Worm (Caenorhabditis elegans) whole organism, L1 larva: ENCODE measurements around the gene acs-15.

Source experiments
- ama-1 ChIP-seq: fragments of 150-350 bp; optimal IDR thresholded peaks from 2 replicates; lab custom pipeline; 2014
- efl-3 ChIP-seq: fragments of 200-800 bp; sonication (Bioruptor generic); optimal IDR thresholded peaks from 2 replicates; lab custom pipeline; 2018; ENCODE audit warnings: mild to moderate bottlenecking, missing genetic modification characterization, missing compliant biosample characterization
- egl-13 ChIP-seq: sonication (generic microtip); optimal IDR thresholded peaks from 2 replicates; lab custom pipeline; 2016; ENCODE audit warnings: missing genotype, missing genetic modification reagents, missing genetic modification characterization, missing compliant biosample characterization
- lin-39 ChIP-seq: fragments of 150-350 bp; optimal IDR thresholded peaks from 2 replicates; lab custom pipeline; 2014; ENCODE audit warnings: missing biosample characterization, missing genetic modification reagents, missing genetic modification characterization
- nhr-237 ChIP-seq: fragments of 150-350 bp; optimal IDR thresholded peaks from 2 replicates; lab custom pipeline; 2014; ENCODE audit warnings: missing biosample characterization, missing genetic modification characterization
- nhr-28 ChIP-seq: fragments of 150-350 bp; optimal IDR thresholded peaks from 2 replicates; lab custom pipeline; 2014; ENCODE audit warnings: missing biosample characterization, missing genetic modification characterization
- nhr-76 ChIP-seq: sonication (generic microtip); optimal IDR thresholded peaks from 2 replicates; lab custom pipeline; 2017; ENCODE audit warnings: missing biosample characterization, missing genetic modification characterization
- nhr-77 ChIP-seq: fragments of 150-350 bp; optimal IDR thresholded peaks from 2 replicates; lab custom pipeline; 2014; ENCODE audit warnings: missing biosample characterization, missing genetic modification characterization
- pqm-1 ChIP-seq: sonication (generic microtip); optimal IDR thresholded peaks from 3 replicates; lab custom pipeline; 2017; ENCODE audit warnings: missing biosample characterization, missing genetic modification characterization

DNA sequence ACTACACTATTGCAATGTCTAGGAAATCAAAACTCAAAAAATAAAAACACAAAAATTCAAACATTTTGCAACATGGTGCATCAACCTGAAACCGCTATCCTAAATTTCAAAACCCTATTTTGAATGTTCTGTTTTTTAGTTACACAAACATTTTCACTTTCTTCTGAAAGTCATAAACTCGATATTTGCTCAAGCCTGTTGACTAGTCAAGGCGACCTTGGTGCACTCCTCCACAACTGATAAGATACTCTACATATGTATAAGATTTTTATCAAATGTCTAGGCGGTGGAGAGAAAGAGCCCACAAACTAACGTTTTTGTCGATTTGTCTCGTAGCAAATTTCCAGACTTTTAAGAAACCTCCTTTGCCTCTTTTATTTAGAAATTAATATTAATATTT, 44.8 kb upstream of the acs-15 start, which contains the start of gene T07D3.4:
- TF ChIP-seq pqm-1 (tag; lab: Kevin White, UChicago), result no peak
- no peak for TF ChIP-seq ama-1 (lab: Kevin White, UChicago)
- TF ChIP-seq efl-3 (GFP tag; lab: Kevin White, UChicago), result no peak
- no peak for TF ChIP-seq nhr-77
- no peak for TF ChIP-seq nhr-28 (tag; lab: Kevin White, UChicago)
- no peak for TF ChIP-seq lin-39
- no peak for TF ChIP-seq nhr-76 (tag; lab: Kevin White, UChicago)
- no peak for TF ChIP-seq nhr-237 (tag; lab: Kevin White, UChicago)
- TF ChIP-seq egl-13 (tag; lab: Kevin White, UChicago), result no peak
